Worm (Caenorhabditis elegans): ENCODE results near the gene pipp-4P.

pipp-4P gene

DNA sequence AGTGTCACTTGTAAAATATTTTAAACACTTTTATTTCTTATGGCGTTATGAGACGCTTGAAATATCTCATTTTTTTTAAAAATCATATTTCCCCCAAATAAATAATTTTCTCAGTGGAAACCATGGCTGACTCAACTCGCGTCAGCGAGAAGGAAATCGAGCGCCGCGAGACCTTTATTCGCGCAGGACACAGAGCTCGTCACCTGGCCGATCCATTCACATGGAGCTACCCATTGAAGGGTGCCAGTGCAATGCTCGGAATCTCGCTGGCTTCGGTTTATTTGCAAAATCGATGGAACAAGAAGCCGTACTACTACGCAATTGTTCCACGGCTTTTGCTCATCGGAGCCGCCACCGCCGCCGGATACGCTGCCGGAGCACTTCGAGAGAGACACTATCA is 32.3 kb upstream of the pipp-4P start, which contains the start of gene nduc-2:
nduc-2 (plus strand) TSS at position 113 of the 400 bp plus-strand sequence.
- TF ChIP-seq ama-1 (optimal IDR thresholded peaks at IDR 0.05): peak; percentile 73
- no peak for TF ChIP-seq fkh-2 (tag; optimal IDR thresholded peaks at IDR 0.05)
- TF ChIP-seq nhr-43 (tag; optimal IDR thresholded peaks at IDR 0.05; ENCODE audit: poor library complexity, severe bottlenecking): no peak
- TF ChIP-seq lin-15B (tag; optimal IDR thresholded peaks at IDR 0.05): no peak

DNA sequence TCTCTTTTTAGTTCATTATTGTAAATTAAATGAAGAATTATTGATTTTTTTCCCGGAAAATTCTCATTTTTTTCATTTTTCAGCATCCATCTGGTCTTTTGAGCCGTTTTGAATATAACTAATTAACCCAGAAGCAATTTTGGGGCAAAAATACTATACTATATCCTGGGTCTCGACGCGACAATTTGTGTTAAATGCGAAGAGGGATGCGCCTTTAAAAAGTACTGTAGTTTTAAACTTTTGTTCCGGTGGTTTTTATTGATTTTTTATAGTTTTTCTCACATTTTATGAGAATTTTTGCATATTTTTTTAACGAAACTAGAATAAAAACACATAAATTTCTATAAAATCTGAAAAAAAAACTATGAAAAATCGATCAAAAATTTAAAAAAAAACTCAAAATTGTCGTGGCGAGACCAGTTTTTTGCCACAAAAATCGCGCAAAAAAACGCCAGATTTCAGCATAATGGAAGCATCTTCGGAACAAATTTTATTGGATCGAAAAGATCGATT is 31.0 kb upstream of the pipp-4P start, which contains the start of gene tbcc-1:
tbcc-1 (plus strand) TSS at position 463 of the 513 bp plus-strand sequence.
- TF ChIP-seq zag-1 (tag; optimal IDR thresholded peaks at IDR 0.05): no peak
- no peak for TF ChIP-seq nhr-237 (tag; optimal IDR thresholded peaks at IDR 0.05)
- no peak for TF ChIP-seq mdl-1 (tag; optimal IDR thresholded peaks at IDR 0.05)
- no peak for TF ChIP-seq ama-1 (optimal IDR thresholded peaks at IDR 0.05)
- no peak for TF ChIP-seq nfya-1 (tag; optimal IDR thresholded peaks at IDR 0.05; ENCODE audit: insufficient read depth)
- no peak for TF ChIP-seq mml-1 (tag; optimal IDR thresholded peaks at IDR 0.05)
- TF ChIP-seq ceh-28 (tag; optimal IDR thresholded peaks at IDR 0.05): no peak
- no peak for TF ChIP-seq elt-1 (tag; optimal IDR thresholded peaks at IDR 0.05)
- TF ChIP-seq nhr-77 (tag; optimal IDR thresholded peaks at IDR 0.05): no peak
- TF ChIP-seq ZK546.5 (tag; optimal IDR thresholded peaks at IDR 0.05): no peak
- no peak for TF ChIP-seq nhr-11 (tag; optimal IDR thresholded peaks at IDR 0.05)
- TF ChIP-seq elt-3 (tag; optimal IDR thresholded peaks at IDR 0.05): no peak
- TF ChIP-seq skn-1 (tag; optimal IDR thresholded peaks at IDR 0.05): no peak
- no peak for TF ChIP-seq nhr-12 (tag; optimal IDR thresholded peaks at IDR 0.05)
- TF ChIP-seq nhr-25 (tag; optimal IDR thresholded peaks at IDR 0.05): no peak
- TF ChIP-seq nhr-28 (tag; optimal IDR thresholded peaks at IDR 0.05): no peak
- TF ChIP-seq hmg-11 (tag; optimal IDR thresholded peaks at IDR 0.05): no peak

DNA sequence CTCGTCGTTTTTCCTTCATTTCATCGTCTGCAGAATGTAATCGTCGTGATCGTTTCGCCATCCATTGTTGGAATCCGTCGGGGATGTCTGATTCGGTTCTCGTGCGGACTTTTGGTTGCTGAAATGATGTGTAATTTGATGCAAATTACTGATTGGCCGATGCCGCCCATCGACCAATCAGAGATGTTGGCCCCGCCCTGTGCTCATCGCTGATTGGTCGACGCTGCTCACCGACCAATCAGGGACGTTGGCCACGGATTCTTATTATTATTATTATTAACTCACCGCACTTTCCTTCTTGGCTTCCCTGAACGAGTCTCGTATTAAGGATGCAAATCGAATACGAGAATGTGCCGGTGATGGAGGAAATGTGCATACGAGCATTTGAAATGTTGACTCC is 25.0 kb upstream of the pipp-4P start:
- TF ChIP-seq ztf-4 (tag; optimal IDR thresholded peaks at IDR 0.05): no peak
- peak; percentile 95 for TF ChIP-seq nfya-1 (tag; optimal IDR thresholded peaks at IDR 0.05; ENCODE audit: insufficient read depth)

DNA sequence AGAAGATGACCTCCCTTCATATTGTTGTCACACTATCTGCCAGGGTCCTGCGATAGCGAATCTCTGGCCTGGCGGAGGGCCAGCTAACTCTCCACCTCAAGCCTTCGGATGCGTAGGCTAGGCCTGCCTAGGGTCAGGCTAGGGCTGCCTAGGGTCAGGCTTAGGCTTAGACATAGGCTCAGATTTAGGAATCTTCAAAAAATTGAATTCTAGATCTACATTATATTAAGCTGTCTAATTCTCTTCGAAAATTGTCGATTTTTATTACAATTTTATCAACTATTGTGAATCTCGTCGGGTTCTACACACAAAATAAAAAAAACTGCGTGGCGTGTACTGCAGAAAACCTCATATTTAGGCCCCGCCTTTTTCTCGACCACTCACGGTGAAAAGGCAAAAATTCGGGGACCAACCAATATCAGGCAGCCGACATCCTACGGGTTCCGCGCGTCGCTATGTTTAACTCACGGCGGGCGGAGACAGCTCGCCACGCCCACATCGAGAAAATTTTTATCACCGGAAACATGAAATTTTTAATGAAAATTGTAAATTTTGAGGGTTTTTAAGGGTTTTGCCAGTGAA is 23.5 kb upstream of the pipp-4P start:
- TF ChIP-seq nfya-1 (tag; optimal IDR thresholded peaks at IDR 0.05; ENCODE audit: insufficient read depth) (no peak), jun-1 (tag; optimal IDR thresholded peaks at IDR 0.05) (no peak), tbx-2 (tag; optimal IDR thresholded peaks at IDR 0.05) (no peak), egl-27 (tag; optimal IDR thresholded peaks at IDR 0.05) (no peak), egl-5 (tag; optimal IDR thresholded peaks at IDR 0.05) (no peak), lin-39 (tag; optimal IDR thresholded peaks at IDR 0.05) (no peak), lin-15B (tag; optimal IDR thresholded peaks at IDR 0.05) (no peak), mdl-1 (tag; optimal IDR thresholded peaks at IDR 0.05) (no peak), sea-2 (GFP tag; optimal IDR thresholded peaks at IDR 0.05) (no peak), nhr-43 (tag; optimal IDR thresholded peaks at IDR 0.05; ENCODE audit: poor library complexity, severe bottlenecking) (no peak), aly-2 (tag; optimal IDR thresholded peaks at IDR 0.05) (no peak), fkh-2 (tag; optimal IDR thresholded peaks at IDR 0.05) (no peak), zag-1 (tag; optimal IDR thresholded peaks at IDR 0.05) (no peak), ZK546.5 (tag; optimal IDR thresholded peaks at IDR 0.05) (no peak), unc-62 (GFP tag; optimal IDR thresholded peaks at IDR 0.05) (no peak), elt-2 (tag; optimal IDR thresholded peaks at IDR 0.05) (no peak)

DNA sequence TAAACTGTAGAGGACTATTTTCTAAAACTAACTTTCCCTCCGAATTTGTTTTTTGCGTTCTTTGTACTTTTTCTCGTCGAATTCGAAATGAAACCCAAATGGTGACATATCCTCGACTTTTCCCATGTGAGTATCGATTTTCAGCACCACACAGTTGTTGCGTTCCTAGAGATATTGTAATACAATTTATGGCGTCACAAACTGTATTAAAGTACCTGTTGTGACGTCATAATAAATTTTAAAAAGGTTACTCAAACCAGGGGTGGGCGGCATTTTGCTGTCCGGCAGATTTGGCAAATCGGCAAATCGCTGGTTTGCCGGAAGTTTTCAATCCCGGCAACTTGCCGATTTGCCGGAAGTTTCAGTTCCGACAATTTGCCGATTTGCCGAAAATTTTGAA is 18.3 kb upstream of the pipp-4P start:
- TF ChIP-seq nhr-25 (tag; optimal IDR thresholded peaks at IDR 0.05) (no peak), pha-4 (tag; optimal IDR thresholded peaks at IDR 0.05) (no peak), pqm-1 (tag; optimal IDR thresholded peaks at IDR 0.05) (no peak), nhr-43 (tag; optimal IDR thresholded peaks at IDR 0.05; ENCODE audit: poor library complexity, severe bottlenecking) (no peak), nfya-1 (tag; optimal IDR thresholded peaks at IDR 0.05; ENCODE audit: insufficient read depth) (no peak), ztf-11 (tag; optimal IDR thresholded peaks at IDR 0.05) (no peak), nhr-237 (tag; optimal IDR thresholded peaks at IDR 0.05) (no peak), daf-12 (tag; optimal IDR thresholded peaks at IDR 0.05) (no peak), nhr-77 (tag; optimal IDR thresholded peaks at IDR 0.05) (no peak), lsy-12 (tag; optimal IDR thresholded peaks at IDR 0.05) (no peak), hmg-11 (tag; optimal IDR thresholded peaks at IDR 0.05) (no peak), nhr-76 (tag; optimal IDR thresholded peaks at IDR 0.05) (no peak), zag-1 (tag; optimal IDR thresholded peaks at IDR 0.05) (no peak), ceh-16 (tag; optimal IDR thresholded peaks at IDR 0.05) (no peak), ceh-28 (tag; optimal IDR thresholded peaks at IDR 0.05) (no peak)
